Worm (Caenorhabditis elegans): ENCODE data around the gene sqv-3.

sqv-3 gene

ce11 chrIII:9780254-9780653, at the start of gene sqv-3:
Gene sqv-3, minus strand, starts transcription at chrIII:9780354.
- TF ChIP-seq lin-39 (tag; optimal IDR thresholded peaks at IDR 0.05), result no peak

ce11 chrIII:9827163-9827951, 47.2 kb upstream of the sqv-3 start, which contains the start of the genes ZK632.10 and ZK632.11:
Gene ZK632.10, minus strand, starts transcription at chrIII:9827722.
Gene ZK632.11, plus strand, starts transcription at chrIII:9827915.
- TF ChIP-seq nhr-25 (tag; optimal IDR thresholded peaks at IDR 0.05) (peak; percentile 9), lin-13 (GFP tag; optimal IDR thresholded peaks at IDR 0.05) (peak; percentile 61), nhr-23 (tag; optimal IDR thresholded peaks at IDR 0.05) (no peak), gmeb-1 (tag; optimal IDR thresholded peaks at IDR 0.05) (peak; percentile 25), crh-2 (tag; optimal IDR thresholded peaks at IDR 0.05) (peak; percentile 30), egl-27 (tag; optimal IDR thresholded peaks at IDR 0.05) (peak; percentile 7), aly-2 (tag; optimal IDR thresholded peaks at IDR 0.05) (no peak), sma-3 (GFP tag; optimal IDR thresholded peaks at IDR 0.05) (peak; percentile 36), fos-1 (tag; optimal IDR thresholded peaks at IDR 0.05) (peak; percentile 33), unc-55 (GFP tag; optimal IDR thresholded peaks at IDR 0.05) (peak; percentile 93), C34F6.9 (tag; optimal IDR thresholded peaks at IDR 0.05) (peak; percentile 81), ztf-4 (tag; optimal IDR thresholded peaks at IDR 0.05) (peak; percentile 16), lsy-2 (tag; optimal IDR thresholded peaks at IDR 0.05) (peak; percentile 86 to 99), nhr-129 (tag; optimal IDR thresholded peaks at IDR 0.05) (peak; percentile 44), ceh-82 (tag; optimal IDR thresholded peaks at IDR 0.05) (no peak)

ce11 chrIII:9826005-9826404, 45.9 kb upstream of the sqv-3 start:
- TF ChIP-seq nhr-77 (tag; optimal IDR thresholded peaks at IDR 0.05), result no peak
- TF ChIP-seq lsy-2 (tag; optimal IDR thresholded peaks at IDR 0.05), result peak in 1 of 2 experiments; percentile 79
- no peak for TF ChIP-seq nhr-11 (tag; optimal IDR thresholded peaks at IDR 0.05)
- TF ChIP-seq skn-1 (tag; optimal IDR thresholded peaks at IDR 0.05), result no peak
- TF ChIP-seq ceh-16 (tag; optimal IDR thresholded peaks at IDR 0.05), result no peak
- TF ChIP-seq C34F6.9 (tag; optimal IDR thresholded peaks at IDR 0.05), result peak; percentile 71
- TF ChIP-seq aly-2 (tag; optimal IDR thresholded peaks at IDR 0.05), result no peak
- TF ChIP-seq unc-55 (GFP tag; optimal IDR thresholded peaks at IDR 0.05), result peak; percentile 34
- no peak for TF ChIP-seq ZK546.5 (tag; optimal IDR thresholded peaks at IDR 0.05)
- TF ChIP-seq sem-4 (tag; optimal IDR thresholded peaks at IDR 0.05), result peak; percentile 6
- TF ChIP-seq blmp-1 (tag; optimal IDR thresholded peaks at IDR 0.05; ENCODE audit: insufficient read depth), result no peak
- TF ChIP-seq Y55F3AM.14 (GFP tag; optimal IDR thresholded peaks at IDR 0.05), result peak; percentile 82
- no peak for TF ChIP-seq ztf-1 (GFP tag; conservative IDR thresholded peaks at IDR 0.05)
- no peak for TF ChIP-seq alr-1 (tag; optimal IDR thresholded peaks at IDR 0.05)
- no peak for TF ChIP-seq elt-1 (tag; optimal IDR thresholded peaks at IDR 0.05)
- no peak for TF ChIP-seq nhr-23 (tag; optimal IDR thresholded peaks at IDR 0.05)
- TF ChIP-seq unc-39 (tag; optimal IDR thresholded peaks at IDR 0.05), result no peak
- TF ChIP-seq sma-3 (GFP tag; optimal IDR thresholded peaks at IDR 0.05), result peak; percentile 46
- TF ChIP-seq crh-2 (tag; optimal IDR thresholded peaks at IDR 0.05), result peak; percentile 68
- peak; percentile 93 for TF ChIP-seq ama-1 (optimal IDR thresholded peaks at IDR 0.05)
- TF ChIP-seq sma-9 (GFP tag; optimal IDR thresholded peaks at IDR 0.05), result peak; percentile 52
- no peak for TF ChIP-seq sma-9 (tag; optimal IDR thresholded peaks at IDR 0.05)
- TF ChIP-seq F13H6.1 (tag; optimal IDR thresholded peaks at IDR 0.05), result peak; percentile 61
- peak; percentile 32 for TF ChIP-seq mab-5 (tag; optimal IDR thresholded peaks at IDR 0.05)
- no peak for TF ChIP-seq peb-1 (tag; optimal IDR thresholded peaks at IDR 0.05)
- TF ChIP-seq lin-11 (tag; optimal IDR thresholded peaks at IDR 0.05), result no peak
- TF ChIP-seq nhr-129 (tag; optimal IDR thresholded peaks at IDR 0.05), result peak; percentile 83
- TF ChIP-seq snpc-4 (tag; optimal IDR thresholded peaks at IDR 0.05), result no peak
- TF ChIP-seq fos-1 (tag; optimal IDR thresholded peaks at IDR 0.05), result peak; percentile 3
- TF ChIP-seq mdl-1 (tag; optimal IDR thresholded peaks at IDR 0.05), result peak in 1 of 2 experiments; percentile 46
- TF ChIP-seq nhr-6 (tag; optimal IDR thresholded peaks at IDR 0.05), result no peak
- peak; percentile 23 for TF ChIP-seq gmeb-1 (tag; optimal IDR thresholded peaks at IDR 0.05)
- TF ChIP-seq lin-13 (GFP tag; optimal IDR thresholded peaks at IDR 0.05), result peak; percentile 18
- TF ChIP-seq R02D3.7 (tag; optimal IDR thresholded peaks at IDR 0.05), result no peak
- peak; percentile 65 for TF ChIP-seq ztf-4 (tag; optimal IDR thresholded peaks at IDR 0.05)
